Fruit fly (Drosophila melanogaster) Kc167 (cell line): Measurements from ENCODE around the gene tey.

ENCODE experiments used
- Myc ChIP-seq: fragments of >200 bp; optimal IDR thresholded peaks from 2 replicates; lab custom pipeline; 2017; ENCODE audit warnings: missing external identifiers
- h ChIP-seq: fragments of >200 bp; optimal IDR thresholded peaks from 3 replicates; lab custom pipeline; 2018; ENCODE audit warnings: missing external identifiers
- insv ChIP-seq: fragments of >200 bp; optimal IDR thresholded peaks from 3 replicates; lab custom pipeline; 2018; ENCODE audit warnings: missing external identifiers
- psq ChIP-seq: fragments of >200 bp; optimal IDR thresholded peaks from 2 replicates; lab custom pipeline; 2017; ENCODE audit warnings: missing external identifiers

DNA sequence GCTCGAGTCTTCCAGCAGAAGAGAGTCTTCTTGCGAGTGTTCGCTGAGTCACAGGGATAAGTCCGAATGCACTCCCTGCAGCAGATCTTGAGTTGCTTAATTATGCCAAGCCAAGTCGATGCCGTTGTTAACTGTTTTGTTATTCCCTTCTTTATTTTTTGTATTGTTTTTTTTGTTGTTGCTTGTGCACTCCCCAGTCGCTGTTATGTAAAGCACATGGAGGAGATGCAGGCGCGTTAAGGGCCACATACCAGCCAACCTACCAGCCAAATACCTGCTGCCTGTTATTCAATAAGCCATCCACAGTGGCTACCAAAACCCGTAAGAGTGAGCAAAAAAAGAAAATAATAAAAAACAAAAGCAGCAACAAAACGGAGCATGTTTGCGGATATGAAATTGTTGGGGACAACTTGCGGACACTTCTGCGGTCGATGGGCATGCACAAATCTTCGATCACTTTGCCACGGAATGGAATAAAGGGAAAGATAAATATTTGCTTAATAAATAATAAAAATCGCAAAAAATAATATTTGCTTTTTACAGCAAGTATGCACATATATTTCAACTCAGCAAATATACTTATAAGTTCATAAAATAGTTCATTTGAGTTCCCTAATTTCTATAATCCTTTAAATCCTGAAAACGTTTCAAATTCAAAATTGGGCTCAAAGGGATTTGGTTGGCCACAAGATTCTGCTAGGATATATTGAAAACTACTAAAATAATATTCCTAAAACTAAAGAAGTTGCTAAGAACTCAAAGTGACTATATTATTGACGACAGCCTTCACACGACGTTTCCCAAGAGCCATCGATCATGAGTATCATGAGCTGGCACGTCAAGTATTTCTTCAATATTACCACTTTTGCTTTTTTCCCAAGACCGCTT lies 32.4 kb upstream of the tey start:
- TF ChIP-seq h (lab: Kevin White, UChicago), result no peak
- TF ChIP-seq insv (lab: Kevin White, UChicago), result no peak
- TF ChIP-seq Myc (lab: Kevin White, UChicago), result no peak
- no peak for TF ChIP-seq psq (lab: Kevin White, UChicago)
